Comparison of ENCODE assay signal across 2 worm cellular contexts in genomic region chrX:5174256-5174655, ce11.
TF ChIP-seq lines count a peak whose summit lies in the region.

TSS of gene zchc-1A (plus strand) at chrX:5174369.

TF ChIP-seq in whole organism, L1 larva, 84 proteins besides CTCF, POLR2A, EP300 and RAD21:
- TF ChIP-seq fkh-8 (tag; optimal IDR thresholded peaks at IDR 0.05; lab: Kevin White, UChicago): peak; percentile 62
- peak; percentile 3 for TF ChIP-seq nhr-71 (tag; optimal IDR thresholded peaks at IDR 0.05; lab: Kevin White, UChicago)
- no peak for TF ChIP-seq pag-3 (tag; optimal IDR thresholded peaks at IDR 0.05; lab: Kevin White, UChicago; ENCODE audit: borderline replicate concordance, insufficient read depth)

TF ChIP-seq in whole organism, L4 larva, 104 proteins besides CTCF, POLR2A, EP300 and RAD21:
- TF ChIP-seq zip-2 (tag; optimal IDR thresholded peaks at IDR 0.05; lab: Kevin White, UChicago) (no peak), nhr-6 (tag; optimal IDR thresholded peaks at IDR 0.05; lab: Kevin White, UChicago) (no peak), ceh-28 (tag; optimal IDR thresholded peaks at IDR 0.05; lab: Kevin White, UChicago) (no peak), daf-19 (GFP tag; conservative IDR thresholded peaks at IDR 0.05; lab: Robert Waterston, UW) (0 out of 2 replicates have a peak, but pooled peaks have one; percentile 19), nhr-102 (tag; optimal IDR thresholded peaks at IDR 0.05; lab: Kevin White, UChicago) (no peak), unc-62 (GFP tag; optimal IDR thresholded peaks at IDR 0.05 in 1 of 2; lab: Kevin White, UChicago) (peak in 1 of 2 experiments; percentile 54), unc-62 (tag; optimal IDR thresholded peaks at IDR 0.05; lab: Kevin White, UChicago) (no peak), lin-38 (GFP tag; IDR thresholded peaks at IDR 0.05; lab: Robert Waterston, UW) (no peak), zfp-2 (tag; optimal IDR thresholded peaks at IDR 0.05; lab: Kevin White, UChicago) (no peak), sdz-12 (GFP tag; optimal IDR thresholded peaks at IDR 0.05; lab: Kevin White, UChicago) (no peak), rbr-2 (tag; optimal IDR thresholded peaks at IDR 0.05; lab: Kevin White, UChicago) (no peak), hlh-11 (tag; optimal IDR thresholded peaks at IDR 0.05; lab: Kevin White, UChicago) (no peak), tra-1 (GFP tag; IDR thresholded peaks at IDR 0.05; lab: Robert Waterston, UW) (no peak)
